Fruit fly (Drosophila melanogaster): ENCODE data around the gene SdhD.

Gene SdhD

DNA sequence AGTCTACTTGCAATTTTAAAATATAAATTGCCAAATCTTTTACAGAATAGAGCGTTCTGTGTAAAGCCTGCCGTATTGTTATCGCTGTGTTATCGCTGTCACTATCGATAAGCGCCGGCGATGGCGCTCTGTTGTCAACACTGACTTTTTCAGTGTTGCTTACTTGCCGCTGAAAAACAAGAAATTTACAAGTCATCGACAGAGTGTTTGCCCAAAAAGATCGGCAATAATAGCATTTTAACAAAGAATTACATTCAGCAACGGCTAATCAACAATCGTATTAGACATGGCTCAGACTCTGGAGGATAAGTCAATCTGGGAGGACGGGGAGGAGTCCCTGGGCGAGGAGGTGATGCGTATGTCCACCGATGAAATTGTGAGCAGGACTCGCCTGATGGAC is 7.7 kb downstream of the SdhD start, which contains the start of the genes RanBP3 and Rpt5:
Gene RanBP3, minus strand, starts transcription at position 107 of the 400 bp plus-strand sequence.
Gene Rpt5, plus strand, starts transcription at position 149 of the 400 bp plus-strand sequence.
- peak; percentile 86 for TF ChIP-seq rgr (GFP tag; optimal IDR thresholded peaks at IDR 0.05)
- no peak for TF ChIP-seq sage (GFP tag; optimal IDR thresholded peaks at IDR 0.05)
- TF ChIP-seq HLH106 (tag; optimal IDR thresholded peaks at IDR 0.05), result peak; percentile 51
- peak; percentile 55 for TF ChIP-seq psq (GFP tag; optimal IDR thresholded peaks at IDR 0.05)
- TF ChIP-seq sv (GFP tag; optimal IDR thresholded peaks at IDR 0.05), result no peak
- TF ChIP-seq fru (GFP tag; optimal IDR thresholded peaks at IDR 0.05), result peak; percentile 71
- no peak for TF ChIP-seq usp (GFP tag; optimal IDR thresholded peaks at IDR 0.05)
- TF ChIP-seq Dif (GFP tag; optimal IDR thresholded peaks at IDR 0.05; ENCODE audit: partially characterized antibody), result peak; percentile 16
- no peak for TF ChIP-seq CrebA (GFP tag; optimal IDR thresholded peaks at IDR 0.05; ENCODE audit: borderline replicate concordance)
- TF ChIP-seq Rel (GFP tag; optimal IDR thresholded peaks at IDR 0.05), result no peak
- TF ChIP-seq Rel (tag; optimal IDR thresholded peaks at IDR 0.05), result peak; percentile 70
- TF ChIP-seq Sp1 (GFP tag; optimal IDR thresholded peaks at IDR 0.05), result peak; percentile 67
- TF ChIP-seq h (GFP tag; optimal IDR thresholded peaks at IDR 0.05), result peak; percentile 85
- peak; percentile 94 for TF ChIP-seq Hr83 (GFP tag; optimal IDR thresholded peaks at IDR 0.05; ENCODE audit: poor library complexity, severe bottlenecking)
- TF ChIP-seq foxo (GFP tag; optimal IDR thresholded peaks at IDR 0.05), result peak in 1 of 2 experiments; percentile 85
- TF ChIP-seq CG32264 (GFP tag; optimal IDR thresholded peaks at IDR 0.05), result peak; percentile 47
- peak; percentile 46 for TF ChIP-seq ey (GFP tag; optimal IDR thresholded peaks at IDR 0.05)
- TF ChIP-seq OdsH (GFP tag; optimal IDR thresholded peaks at IDR 0.05), result peak; percentile 73
- no peak for TF ChIP-seq dsf (GFP tag; optimal IDR thresholded peaks at IDR 0.05; ENCODE audit: borderline replicate concordance)
- TF ChIP-seq Jra (GFP tag; optimal IDR thresholded peaks at IDR 0.05), result no peak
- peak; percentile 32 for TF ChIP-seq Myc (optimal IDR thresholded peaks at IDR 0.05)
- peak; percentile 44 for TF ChIP-seq Mio (GFP tag; optimal IDR thresholded peaks at IDR 0.05)
- peak; percentile 53 for TF ChIP-seq CG9705 (GFP tag; optimal IDR thresholded peaks at IDR 0.05)
- peak; percentile 83 for TF ChIP-seq br (GFP tag; optimal IDR thresholded peaks at IDR 0.05)

dm6 chr3R:23747446-23747845 is 13.0 kb downstream of the SdhD start:
- TF ChIP-seq h (GFP tag; optimal IDR thresholded peaks at IDR 0.05), result no peak
- no peak for TF ChIP-seq rgr (GFP tag; optimal IDR thresholded peaks at IDR 0.05)
- no peak for TF ChIP-seq ey (GFP tag; optimal IDR thresholded peaks at IDR 0.05)
- TF ChIP-seq dmrt93B (GFP tag; optimal IDR thresholded peaks at IDR 0.05), result no peak

dm6 chr3R:23740968-23741367 is 19.4 kb downstream of the SdhD start:
- TF ChIP-seq CG32264 (GFP tag; optimal IDR thresholded peaks at IDR 0.05), result no peak
- no peak for TF ChIP-seq fru (GFP tag; optimal IDR thresholded peaks at IDR 0.05)
- TF ChIP-seq Sp1 (GFP tag; optimal IDR thresholded peaks at IDR 0.05), result no peak
- TF ChIP-seq brk (GFP tag; optimal IDR thresholded peaks at IDR 0.05), result no peak
- no peak for TF ChIP-seq Dfd (GFP tag; optimal IDR thresholded peaks at IDR 0.05)
- TF ChIP-seq Vsx2 (GFP tag; optimal IDR thresholded peaks at IDR 0.05; ENCODE audit: partially characterized antibody), result no peak
- TF ChIP-seq lola (GFP tag; optimal IDR thresholded peaks at IDR 0.05), result no peak
- TF ChIP-seq dmrt93B (GFP tag; optimal IDR thresholded peaks at IDR 0.05), result no peak
- no peak for TF ChIP-seq Dif (GFP tag; optimal IDR thresholded peaks at IDR 0.05; ENCODE audit: partially characterized antibody)
- no peak for TF ChIP-seq br (GFP tag; optimal IDR thresholded peaks at IDR 0.05)
- no peak for TF ChIP-seq tai (GFP tag; optimal IDR thresholded peaks at IDR 0.05)
- no peak for TF ChIP-seq pan (optimal IDR thresholded peaks at IDR 0.05)
- TF ChIP-seq dsf (GFP tag; optimal IDR thresholded peaks at IDR 0.05; ENCODE audit: borderline replicate concordance), result no peak
- TF ChIP-seq Hr83 (GFP tag; optimal IDR thresholded peaks at IDR 0.05; ENCODE audit: poor library complexity, severe bottlenecking), result no peak
- TF ChIP-seq jim (GFP tag; optimal IDR thresholded peaks at IDR 0.05), result no peak
- TF ChIP-seq Hr78 (GFP tag; optimal IDR thresholded peaks at IDR 0.05), result no peak

DNA sequence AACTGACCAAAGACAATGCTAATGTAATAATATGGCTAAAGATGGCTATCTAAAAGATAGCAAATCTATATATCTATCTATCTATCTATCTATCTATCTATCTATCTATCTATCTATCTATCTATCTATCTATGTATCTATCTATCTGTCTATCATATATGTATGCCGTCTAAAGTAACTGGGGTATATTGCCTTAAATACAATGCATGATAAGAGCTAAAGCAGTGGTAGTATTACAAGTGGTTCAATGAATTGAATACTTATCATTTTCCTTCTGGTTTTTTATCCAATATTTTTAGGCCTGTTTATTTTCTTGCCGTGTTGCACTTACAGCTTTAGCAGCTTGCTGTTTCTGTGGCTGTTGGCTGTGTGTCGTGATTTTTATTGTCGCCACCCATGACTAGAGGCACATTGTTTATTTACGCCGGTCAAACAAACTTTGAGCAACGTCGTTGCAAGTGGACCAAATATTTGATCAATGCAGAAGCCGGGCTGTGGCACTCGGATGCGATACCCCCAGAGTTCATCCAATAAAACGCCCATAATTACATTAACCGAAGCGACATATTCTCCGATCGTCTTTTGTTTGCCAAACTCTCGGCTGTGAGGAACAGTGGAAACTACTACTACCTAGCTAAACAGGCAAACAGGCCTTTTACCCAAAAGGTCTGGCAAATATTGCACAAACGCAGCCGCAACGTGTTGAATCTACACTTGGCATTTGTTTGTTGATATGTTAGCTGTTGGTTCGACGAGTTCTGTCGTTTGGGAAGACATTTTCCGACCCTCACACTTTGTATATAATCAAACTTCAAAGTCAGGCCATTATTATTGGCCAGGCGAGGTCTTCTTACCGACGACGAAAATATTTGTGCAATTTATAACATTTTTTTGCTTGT is 22.5 kb downstream of the SdhD start:
- TF ChIP-seq usp (GFP tag; optimal IDR thresholded peaks at IDR 0.05) (no peak), sage (GFP tag; optimal IDR thresholded peaks at IDR 0.05) (no peak), woc (GFP tag; optimal IDR thresholded peaks at IDR 0.05) (no peak), dl (GFP tag; optimal IDR thresholded peaks at IDR 0.05; ENCODE audit: insufficient read depth in 1 of 2, partially characterized antibody in 2 of 2) (no peak), h (GFP tag; optimal IDR thresholded peaks at IDR 0.05) (no peak), jim (GFP tag; optimal IDR thresholded peaks at IDR 0.05) (no peak), brk (GFP tag; optimal IDR thresholded peaks at IDR 0.05) (no peak), rgr (GFP tag; optimal IDR thresholded peaks at IDR 0.05) (no peak), sv (GFP tag; optimal IDR thresholded peaks at IDR 0.05) (no peak), HLH106 (tag; optimal IDR thresholded peaks at IDR 0.05) (no peak), GATAd (GFP tag; optimal IDR thresholded peaks at IDR 0.05) (no peak), tai (GFP tag; optimal IDR thresholded peaks at IDR 0.05) (no peak), pan (optimal IDR thresholded peaks at IDR 0.05) (no peak), Myc (optimal IDR thresholded peaks at IDR 0.05) (no peak), Mio (GFP tag; optimal IDR thresholded peaks at IDR 0.05) (no peak)

All from whole organism, wandering third instar larva.